Fruit fly (Drosophila melanogaster) whole organism, wandering third instar larva: Measurements from ENCODE around the gene Eip63F-1.

Source experiments
- Abd-B ChIP-seq: fragments of >200 bp; optimal IDR thresholded peaks from 2 replicates; lab custom pipeline; 2017; ENCODE audit warnings: missing biosample characterization, missing genetic modification characterization
- Dfd ChIP-seq: fragments of >200 bp; optimal IDR thresholded peaks from 2 replicates; lab custom pipeline; 2017; ENCODE audit warnings: missing biosample characterization, missing genetic modification characterization
- Dif ChIP-seq: fragments of 200-275, 200-300 bp; sonication (Bioruptor generic); optimal IDR thresholded peaks from 2 replicates; lab custom pipeline; 2018; ENCODE audit warnings: missing biosample characterization, missing genetic modification characterization; ENCODE audit not compliant: partially characterized antibody
- Hnf4 ChIP-seq: fragments of 200-800 bp; sonication (Bioruptor generic); optimal IDR thresholded peaks from 2 replicates; lab custom pipeline; 2016; ENCODE audit warnings: missing biosample characterization, mild to moderate bottlenecking, missing genetic modification characterization
- N ChIP-seq: fragments of >200 bp; optimal IDR thresholded peaks from 2 replicates; lab custom pipeline; 2018; ENCODE audit warnings: missing biosample characterization, missing external identifiers, missing genetic modification characterization
- foxo ChIP-seq, 2 experiments: fragments of 200-800 bp; sonication (Bioruptor generic); optimal IDR thresholded peaks; 2 replicates in 1 of 2; 3 replicates in 1 of 2; lab custom pipeline; 2016 to 2017; ENCODE audit warnings: missing biosample characterization in 2 of 2, missing genetic modification characterization in 2 of 2
- fru ChIP-seq: fragments of 200-800 bp; sonication (Bioruptor generic); optimal IDR thresholded peaks from 3 replicates; lab custom pipeline; 2016; ENCODE audit warnings: missing biosample characterization, mild to moderate bottlenecking, missing genetic modification characterization
- lola ChIP-seq: fragments of >200 bp; optimal IDR thresholded peaks from 2 replicates; lab custom pipeline; 2017; ENCODE audit warnings: missing biosample characterization, missing genetic modification characterization
- pan ChIP-seq: fragments of >200 bp; optimal IDR thresholded peaks from 2 replicates; lab custom pipeline; 2017
- psq ChIP-seq: fragments of 200-800 bp; sonication (Bioruptor generic); optimal IDR thresholded peaks from 3 replicates; lab custom pipeline; 2017; ENCODE audit warnings: missing biosample characterization, mild to moderate bottlenecking, missing genetic modification characterization, moderate library complexity
- sage ChIP-seq: fragments of 200-800 bp; sonication (Bioruptor generic); optimal IDR thresholded peaks from 2 replicates; lab custom pipeline; 2016; ENCODE audit warnings: missing biosample characterization, mild to moderate bottlenecking, missing genetic modification characterization
- usp ChIP-seq: fragments of >200 bp; optimal IDR thresholded peaks from 2 replicates; lab custom pipeline; 2017; ENCODE audit warnings: missing biosample characterization, missing genetic modification characterization

DNA sequence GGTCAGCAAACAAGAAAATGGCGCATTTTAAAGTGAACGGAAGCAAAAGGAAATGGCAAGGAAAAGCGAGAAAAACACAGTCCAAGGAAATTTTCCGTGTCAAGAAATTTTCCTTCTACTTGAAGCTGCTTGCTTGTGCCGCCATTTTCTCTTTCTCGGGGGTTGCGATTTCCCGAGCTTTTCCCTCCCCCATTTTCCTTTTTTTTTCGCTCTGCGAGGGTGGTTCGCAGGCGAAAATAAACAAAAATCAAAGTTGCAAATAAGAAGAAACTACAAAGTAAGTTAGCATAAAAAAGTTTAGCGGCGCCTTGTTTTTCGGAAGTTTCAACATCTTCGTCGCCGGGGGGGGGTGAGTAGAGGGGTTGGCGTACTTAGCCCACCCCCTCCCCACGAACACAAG, 48.0 kb downstream of the Eip63F-1 start:
- TF ChIP-seq fru (GFP tag; lab: Kevin White, UChicago) (no peak), lola (no peak), Dfd (GFP tag; lab: Kevin White, UChicago) (no peak), Dif (GFP tag; lab: Kevin White, UChicago) (no peak), pan (lab: Kevin White, UChicago) (no peak), Abd-B (GFP tag; lab: Kevin White, UChicago) (no peak), psq (GFP tag; lab: Kevin White, UChicago) (no peak), Hnf4 (GFP tag; lab: Kevin White, UChicago) (no peak), sage (GFP tag; lab: Kevin White, UChicago) (no peak), foxo (GFP tag; optimal IDR thresholded peaks at IDR 0.05; lab: Kevin White, UChicago) (no peak), N (GFP tag; lab: Kevin White, UChicago) (no peak), usp (GFP tag; lab: Kevin White, UChicago) (no peak)
